Worm (Caenorhabditis elegans) whole organism, L2 larva: Measurements from ENCODE around the gene faah-2.

Experiments used
- C34F6.9 ChIP-seq: fragments of 150-350 bp; optimal IDR thresholded peaks from 2 replicates; lab custom pipeline; 2014; ENCODE audit warnings: missing biosample characterization, missing genetic modification characterization
- F13H6.1 ChIP-seq: sonication (generic microtip); optimal IDR thresholded peaks from 2 replicates; lab custom pipeline; 2016; ENCODE audit warnings: missing genetic modification characterization, missing compliant biosample characterization
- Y55F3AM.14 ChIP-seq: fragments of 200-800 bp; sonication (Bioruptor generic); optimal IDR thresholded peaks from 2 replicates; lab custom pipeline; 2018; ENCODE audit warnings: mild to moderate bottlenecking, missing genetic modification characterization, missing compliant biosample characterization
- ZK546.5 ChIP-seq: sonication (generic microtip); optimal IDR thresholded peaks from 2 replicates; lab custom pipeline; 2017; ENCODE audit warnings: missing biosample characterization, missing genetic modification characterization
- alr-1 ChIP-seq: fragments of 150-350 bp; optimal IDR thresholded peaks from 2 replicates; lab custom pipeline; 2014; ENCODE audit warnings: missing biosample characterization, missing genetic modification characterization
- aly-2 ChIP-seq: fragments of 150-350 bp; optimal IDR thresholded peaks from 2 replicates; lab custom pipeline; 2014; ENCODE audit warnings: missing biosample characterization, missing genetic modification characterization
- ama-1 ChIP-seq: fragments of 150-350 bp; optimal IDR thresholded peaks from 2 replicates; lab custom pipeline; 2018; ENCODE audit warnings: inconsistent platforms
- ceh-16 ChIP-seq: fragments of 150-350 bp; optimal IDR thresholded peaks from 2 replicates; lab custom pipeline; 2014; ENCODE audit warnings: missing biosample characterization, missing genetic modification characterization
- ceh-82 ChIP-seq: fragments of 150-350 bp; optimal IDR thresholded peaks from 2 replicates; lab custom pipeline; 2014; ENCODE audit warnings: missing biosample characterization, missing genetic modification characterization
- crh-2 ChIP-seq: sonication (generic microtip); optimal IDR thresholded peaks from 2 replicates; lab custom pipeline; 2017; ENCODE audit warnings: missing biosample characterization, missing genetic modification characterization
- dmd-4 ChIP-seq: sonication (generic microtip); optimal IDR thresholded peaks from 2 replicates; lab custom pipeline; 2017; ENCODE audit warnings: missing biosample characterization, missing genetic modification characterization
- elt-1 ChIP-seq: fragments of 150-350 bp; optimal IDR thresholded peaks from 2 replicates; lab custom pipeline; 2014; ENCODE audit warnings: missing biosample characterization, missing genetic modification characterization
- elt-3 ChIP-seq: sonication (generic microtip); optimal IDR thresholded peaks from 2 replicates; lab custom pipeline; 2017; ENCODE audit warnings: missing biosample characterization, missing genetic modification characterization
- fos-1 ChIP-seq: fragments of 150-350 bp; optimal IDR thresholded peaks from 2 replicates; lab custom pipeline; 2014; ENCODE audit warnings: missing biosample characterization, missing genetic modification characterization
- gmeb-1 ChIP-seq: fragments of 150-350 bp; optimal IDR thresholded peaks from 2 replicates; lab custom pipeline; 2014; ENCODE audit warnings: missing biosample characterization, missing genetic modification characterization
- lsy-2 ChIP-seq, 2 experiments: fragments of 150-350 bp in 1 of 2; sonication (generic microtip) in 1 of 2; optimal IDR thresholded peaks; 2 replicates each; lab custom pipeline; 2014 to 2017; ENCODE audit warnings: missing biosample characterization in 2 of 2, missing genetic modification characterization in 2 of 2
- mab-5 ChIP-seq: fragments of 150-350 bp; optimal IDR thresholded peaks from 2 replicates; lab custom pipeline; 2014; ENCODE audit warnings: missing biosample characterization, missing genetic modification characterization
- mbf-1 ChIP-seq: sonication (generic microtip); optimal IDR thresholded peaks from 2 replicates; lab custom pipeline; 2017; ENCODE audit warnings: missing biosample characterization, missing genetic modification characterization
- mdl-1 ChIP-seq, 2 experiments: fragments of 150-350 bp in 1 of 2; sonication (generic microtip) in 1 of 2; optimal IDR thresholded peaks; 2 replicates each; lab custom pipeline; 2017; ENCODE audit warnings: missing biosample characterization in 2 of 2, missing genetic modification characterization in 2 of 2
- nhr-11 ChIP-seq: fragments of 150-350 bp; optimal IDR thresholded peaks from 2 replicates; lab custom pipeline; 2014; ENCODE audit warnings: missing biosample characterization, missing genetic modification characterization
- nhr-129 ChIP-seq: fragments of 150-350 bp; optimal IDR thresholded peaks from 2 replicates; lab custom pipeline; 2014; ENCODE audit warnings: missing biosample characterization, missing genetic modification characterization
- nhr-21 ChIP-seq: fragments of 150-350 bp; optimal IDR thresholded peaks from 2 replicates; lab custom pipeline; 2014; ENCODE audit warnings: missing biosample characterization, missing genetic modification characterization
- nhr-23 ChIP-seq: fragments of 150-350 bp; optimal IDR thresholded peaks from 2 replicates; lab custom pipeline; 2014; ENCODE audit warnings: missing biosample characterization, missing genetic modification reagents, missing genetic modification characterization
- nhr-237 ChIP-seq: fragments of 150-350 bp; optimal IDR thresholded peaks from 2 replicates; lab custom pipeline; 2014; ENCODE audit warnings: missing biosample characterization, missing genetic modification characterization
- nhr-25 ChIP-seq: fragments of 150-350 bp; sonication (generic microtip); optimal IDR thresholded peaks from 3 replicates; lab custom pipeline; 2014; ENCODE audit warnings: missing biosample characterization, missing genetic modification characterization
- nhr-6 ChIP-seq: fragments of 150-350 bp; optimal IDR thresholded peaks from 2 replicates; lab custom pipeline; 2014; ENCODE audit warnings: missing biosample characterization, missing genetic modification characterization
- nhr-77 ChIP-seq: fragments of 150-350 bp; optimal IDR thresholded peaks from 2 replicates; lab custom pipeline; 2014; ENCODE audit warnings: missing biosample characterization, missing genetic modification characterization
- peb-1 ChIP-seq: fragments of 150-350 bp; optimal IDR thresholded peaks from 2 replicates; lab custom pipeline; 2014; ENCODE audit warnings: missing biosample characterization, missing genetic modification characterization
- sem-4 ChIP-seq: fragments of 150-350 bp; optimal IDR thresholded peaks from 2 replicates; lab custom pipeline; 2014; ENCODE audit warnings: missing biosample characterization, missing genetic modification reagents, missing genetic modification characterization
- skn-1 ChIP-seq: sonication (generic microtip); optimal IDR thresholded peaks from 2 replicates; lab custom pipeline; 2017; ENCODE audit warnings: missing biosample characterization, missing genetic modification characterization
- sma-9 ChIP-seq, 2 experiments: fragments of 150-350 bp in 1 of 2; sonication (generic microtip) in 1 of 2; optimal IDR thresholded peaks; 2 replicates each; lab custom pipeline; 2014 to 2016; ENCODE audit warnings: missing genetic modification characterization in 2 of 2, mild to moderate bottlenecking in 1 of 2, missing biosample characterization in 1 of 2, missing compliant biosample characterization in 1 of 2, missing genetic modification reagents in 1 of 2, moderate library complexity in 1 of 2
- snpc-4 ChIP-seq: fragments of 150-350 bp; optimal IDR thresholded peaks from 2 replicates; lab custom pipeline; 2014; ENCODE audit warnings: missing biosample characterization, missing genetic modification characterization
- unc-39 ChIP-seq: fragments of 150-350 bp; optimal IDR thresholded peaks from 2 replicates; lab custom pipeline; 2014; ENCODE audit warnings: missing biosample characterization, missing genetic modification characterization
- unc-55 ChIP-seq: fragments of 150-350 bp; sonication (generic microtip); optimal IDR thresholded peaks from 3 replicates; lab custom pipeline; 2014; ENCODE audit warnings: missing biosample characterization, missing genetic modification reagents, missing genetic modification characterization
- unc-62 ChIP-seq: fragments of 150-350 bp; optimal IDR thresholded peaks from 2 replicates; lab custom pipeline; 2014; ENCODE audit warnings: missing biosample characterization, missing genetic modification reagents, missing genetic modification characterization
- zag-1 ChIP-seq: fragments of 150-350 bp; optimal IDR thresholded peaks from 2 replicates; lab custom pipeline; 2014; ENCODE audit warnings: missing biosample characterization, missing genetic modification characterization
- ztf-1 ChIP-seq: fragments of 200-800 bp; sonication (Bioruptor generic); conservative IDR thresholded peaks from 2 replicates; pipeline ENCODE4 v1.3.6; 2022; ENCODE audit warnings: missing genetic modification characterization, missing compliant biosample characterization
- ztf-4 ChIP-seq: fragments of 150-350 bp; optimal IDR thresholded peaks from 2 replicates; lab custom pipeline; 2014; ENCODE audit warnings: missing biosample characterization, missing genetic modification characterization

Gene faah-2

ce11 chrIV:8144341-8144740 is 7.9 kb upstream of the faah-2 start:
- peak; percentile 66 for TF ChIP-seq unc-55
- no peak for TF ChIP-seq sma-9 (GFP tag; optimal IDR thresholded peaks at IDR 0.05; lab: Kevin White, UChicago)
- TF ChIP-seq sma-9 (tag; optimal IDR thresholded peaks at IDR 0.05; lab: Kevin White, UChicago), result no peak
- TF ChIP-seq nhr-129, result no peak
- TF ChIP-seq nhr-23 (tag; lab: Kevin White, UChicago), result no peak

DNA sequence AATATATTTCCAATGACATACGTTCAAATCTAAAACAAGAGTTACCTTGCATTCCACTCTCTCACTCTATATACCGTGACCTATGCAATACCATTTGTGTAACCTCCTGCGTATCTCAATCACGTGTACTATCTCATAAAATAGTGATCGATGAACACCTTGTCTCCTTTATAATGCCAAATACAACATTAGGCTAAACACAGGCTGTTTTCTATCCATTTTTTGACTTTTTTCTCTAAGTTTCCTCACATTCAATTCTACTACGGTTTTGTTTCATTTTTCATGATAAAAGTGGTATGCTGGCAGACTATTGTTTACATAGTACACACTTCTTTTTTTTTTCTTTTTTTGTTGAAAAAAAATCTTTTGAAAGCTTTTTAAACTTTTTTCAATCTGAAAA is 6.0 kb upstream of the faah-2 start:
- peak; percentile 60 to 69 for TF ChIP-seq mdl-1 (tag; optimal IDR thresholded peaks at IDR 0.05; lab: Kevin White, UChicago)
- TF ChIP-seq nhr-237, result no peak
- peak; percentile 47 for TF ChIP-seq sma-9 (GFP tag; optimal IDR thresholded peaks at IDR 0.05; lab: Kevin White, UChicago)
- no peak for TF ChIP-seq sma-9 (tag; optimal IDR thresholded peaks at IDR 0.05; lab: Kevin White, UChicago)
- TF ChIP-seq elt-3 (tag; lab: Kevin White, UChicago), result no peak
- TF ChIP-seq elt-1 (tag; lab: Kevin White, UChicago), result no peak
- peak; percentile 42 for TF ChIP-seq nhr-129
- no peak for TF ChIP-seq snpc-4
- peak; percentile 44 for TF ChIP-seq C34F6.9
- TF ChIP-seq gmeb-1, result peak; percentile 29
- TF ChIP-seq nhr-11 (tag; lab: Kevin White, UChicago), result no peak
- peak; percentile 53 for TF ChIP-seq crh-2 (tag; lab: Kevin White, UChicago)
- TF ChIP-seq lsy-2 (tag; optimal IDR thresholded peaks at IDR 0.05; lab: Kevin White, UChicago), result peak in 1 of 2 experiments; percentile 11
- TF ChIP-seq nhr-21 (tag; lab: Kevin White, UChicago), result peak; percentile 31
- TF ChIP-seq skn-1 (tag; lab: Kevin White, UChicago), result no peak
- no peak for TF ChIP-seq nhr-6 (tag; lab: Kevin White, UChicago)
- no peak for TF ChIP-seq ama-1 (lab: Kevin White, UChicago)
- TF ChIP-seq dmd-4 (tag; lab: Kevin White, UChicago), result no peak
- TF ChIP-seq sem-4 (tag; lab: Kevin White, UChicago), result no peak
- no peak for TF ChIP-seq mab-5 (tag; lab: Kevin White, UChicago)
- TF ChIP-seq aly-2, result no peak
- no peak for TF ChIP-seq ceh-82 (tag; lab: Kevin White, UChicago)
- no peak for TF ChIP-seq nhr-23 (tag; lab: Kevin White, UChicago)
- no peak for TF ChIP-seq mbf-1 (tag; lab: Kevin White, UChicago)
- no peak for TF ChIP-seq unc-62 (GFP tag; lab: Kevin White, UChicago)
- peak; percentile 86 for TF ChIP-seq nhr-25 (tag; lab: Kevin White, UChicago)
- TF ChIP-seq fos-1 (tag; lab: Kevin White, UChicago), result peak; percentile 19
- TF ChIP-seq ztf-4 (tag; lab: Kevin White, UChicago), result no peak
- TF ChIP-seq F13H6.1 (tag; lab: Kevin White, UChicago), result peak; percentile 28
- TF ChIP-seq unc-39 (tag; lab: Kevin White, UChicago), result no peak

DNA sequence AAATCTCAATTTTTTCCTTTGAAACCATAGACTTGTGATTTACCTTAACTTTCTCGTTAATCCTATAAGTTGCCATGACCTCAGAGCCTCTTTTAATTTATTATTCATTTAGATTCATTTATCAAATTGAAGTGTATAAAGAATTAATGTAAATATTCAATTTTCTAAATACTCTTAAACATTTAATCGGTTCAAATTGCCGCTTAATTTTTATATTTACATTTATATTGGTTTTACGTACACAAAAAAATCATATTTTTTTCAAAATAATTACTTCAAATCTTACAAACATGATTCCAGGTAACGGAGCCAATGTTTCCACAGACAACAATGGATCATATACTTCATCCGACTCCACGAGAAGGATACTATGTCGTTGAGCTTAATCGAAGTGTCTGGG is 3.8 kb upstream of the faah-2 start, which contains the start of gene pmk-1:
TSS of gene pmk-1 (plus strand) at position 301 of the 400 bp plus-strand sequence.
- TF ChIP-seq Y55F3AM.14 (GFP tag; lab: Kevin White, UChicago) (no peak), nhr-21 (tag; lab: Kevin White, UChicago) (no peak), ceh-16 (no peak), sma-9 (GFP tag; optimal IDR thresholded peaks at IDR 0.05; lab: Kevin White, UChicago) (no peak), sma-9 (tag; optimal IDR thresholded peaks at IDR 0.05; lab: Kevin White, UChicago) (no peak), mdl-1 (tag; optimal IDR thresholded peaks at IDR 0.05; lab: Kevin White, UChicago) (no peak), peb-1 (tag; lab: Kevin White, UChicago) (no peak), unc-62 (GFP tag; lab: Kevin White, UChicago) (no peak), alr-1 (no peak), zag-1 (tag; lab: Kevin White, UChicago) (no peak), sem-4 (tag; lab: Kevin White, UChicago) (no peak), crh-2 (tag; lab: Kevin White, UChicago) (no peak), elt-3 (tag; lab: Kevin White, UChicago) (no peak), ztf-1 (GFP tag; lab: Robert Waterston, UW) (no peak)

ce11 chrIV:8151721-8152120 is 524 bp upstream of the faah-2 start:
- TF ChIP-seq mab-5 (tag; lab: Kevin White, UChicago) (no peak), lsy-2 (tag; optimal IDR thresholded peaks at IDR 0.05; lab: Kevin White, UChicago) (peak in 1 of 2 experiments; percentile 1), C34F6.9 (no peak), sma-9 (GFP tag; optimal IDR thresholded peaks at IDR 0.05; lab: Kevin White, UChicago) (peak; percentile 65), sma-9 (tag; optimal IDR thresholded peaks at IDR 0.05; lab: Kevin White, UChicago) (no peak), nhr-6 (tag; lab: Kevin White, UChicago) (no peak), aly-2 (no peak), skn-1 (tag; lab: Kevin White, UChicago) (peak; percentile 11), mdl-1 (tag; optimal IDR thresholded peaks at IDR 0.05; lab: Kevin White, UChicago) (no peak), nhr-77 (tag; lab: Kevin White, UChicago) (no peak), ama-1 (lab: Kevin White, UChicago) (no peak), crh-2 (tag; lab: Kevin White, UChicago) (peak; percentile 64), fos-1 (tag; lab: Kevin White, UChicago) (peak; percentile 75), ZK546.5 (tag; lab: Kevin White, UChicago) (no peak), zag-1 (tag; lab: Kevin White, UChicago) (no peak), F13H6.1 (tag; lab: Kevin White, UChicago) (peak; percentile 10), unc-39 (tag; lab: Kevin White, UChicago) (no peak)
